Fruit fly (Drosophila melanogaster) whole organism, prepupa: Measurements from ENCODE around the gene CG18810.

Experiments used
- CG11294 ChIP-seq: fragments of 200-800 bp; sonication (Bioruptor generic); IDR thresholded peaks from 2 replicates; pipeline ENCODE4 v1.3.6; 2022; ENCODE audit warnings: missing biosample characterization, missing genetic modification characterization
- CG11762 ChIP-seq: fragments of 200-800 bp; sonication (Bioruptor generic); optimal IDR thresholded peaks from 3 replicates; lab custom pipeline; 2016; ENCODE audit warnings: missing biosample characterization, missing genetic modification characterization; ENCODE audit not compliant: insufficient read depth
- CG11902 ChIP-seq: fragments of 200-800 bp; sonication (Bioruptor generic); optimal IDR thresholded peaks from 3 replicates; lab custom pipeline; 2016; ENCODE audit warnings: missing biosample characterization, missing genetic modification characterization
- CG15336 ChIP-seq: fragments of 200-800 bp; sonication (Bioruptor generic); IDR thresholded peaks from 2 replicates; pipeline ENCODE4 v1.3.6; 2022; ENCODE audit warnings: missing biosample characterization, missing genetic modification characterization
- CG3032 ChIP-seq: fragments of 200-800 bp; optimal IDR thresholded peaks from 2 replicates; lab custom pipeline; 2019; ENCODE audit warnings: missing biosample characterization, mild to moderate bottlenecking, missing genetic modification characterization, moderate library complexity
- CG31627 ChIP-seq: fragments of 200-800 bp; sonication (Bioruptor generic); optimal IDR thresholded peaks from 3 replicates; lab custom pipeline; 2016; ENCODE audit warnings: missing biosample characterization, missing genetic modification characterization
- CG4318 ChIP-seq: fragments of 200-800 bp; sonication (Bioruptor generic); optimal IDR thresholded peaks from 3 replicates; lab custom pipeline; 2017; ENCODE audit warnings: missing biosample characterization, mild to moderate bottlenecking, missing genetic modification characterization
- CG6163 ChIP-seq: fragments of 200-800 bp; sonication (Bioruptor generic); IDR thresholded peaks from 3 replicates; pipeline ENCODE4 v1.3.6; 2022; ENCODE audit warnings: missing biosample characterization, missing genetic modification characterization
- CG6276 ChIP-seq: fragments of 200-800 bp; sonication (Bioruptor generic); optimal IDR thresholded peaks from 2 replicates; lab custom pipeline; 2017; ENCODE audit warnings: missing biosample characterization, mild to moderate bottlenecking, missing genetic modification characterization
- CG6792 ChIP-seq: fragments of 200-800 bp; sonication (Bioruptor generic); optimal IDR thresholded peaks from 3 replicates; lab custom pipeline; 2016; ENCODE audit warnings: missing biosample characterization, missing genetic modification characterization
- CG6808 ChIP-seq: fragments of 200-800 bp; sonication (Bioruptor generic); optimal IDR thresholded peaks from 3 replicates; lab custom pipeline; 2017; ENCODE audit warnings: missing biosample characterization, missing genetic modification characterization, mild to moderate bottlenecking, moderate library complexity, missing genetic modification reagents
- CG7368 ChIP-seq: fragments of 200-800 bp; sonication (Bioruptor generic); optimal IDR thresholded peaks from 3 replicates; lab custom pipeline; 2016; ENCODE audit warnings: missing biosample characterization, missing genetic modification characterization
- CG8119 ChIP-seq: fragments of 200-800 bp; sonication (Bioruptor generic); IDR thresholded peaks from 3 replicates; pipeline ENCODE4 v1.3.6; 2022; ENCODE audit warnings: missing biosample characterization, missing genetic modification characterization
- CG9139 ChIP-seq: fragments of 200-800 bp; sonication (Bioruptor generic); optimal IDR thresholded peaks from 3 replicates; lab custom pipeline; 2017; ENCODE audit warnings: missing biosample characterization, mild to moderate bottlenecking, missing genetic modification characterization
- Eip75B ChIP-seq: fragments of 200-800 bp; sonication (Bioruptor generic); optimal IDR thresholded peaks from 3 replicates; lab custom pipeline; 2016; ENCODE audit warnings: missing biosample characterization, missing genetic modification characterization
- Gug ChIP-seq: fragments of 200-800 bp; sonication (Bioruptor generic); IDR thresholded peaks from 2 replicates; pipeline ENCODE4 v1.3.6; 2022; ENCODE audit warnings: missing biosample characterization, missing genetic modification characterization
- Hr39 ChIP-seq: fragments of 200-800 bp; sonication (Bioruptor generic); optimal IDR thresholded peaks from 2 replicates; lab custom pipeline; 2016; ENCODE audit warnings: missing biosample characterization, missing genetic modification characterization
- Lpt ChIP-seq: fragments of 200-800 bp; sonication (Bioruptor generic); optimal IDR thresholded peaks from 3 replicates; lab custom pipeline; 2016; ENCODE audit warnings: missing biosample characterization, missing genetic modification characterization
- Met ChIP-seq: fragments of 200-800 bp; sonication (Bioruptor generic); optimal IDR thresholded peaks from 3 replicates; lab custom pipeline; 2016; ENCODE audit warnings: missing biosample characterization, missing genetic modification characterization
- OdsH ChIP-seq: fragments of 200-800 bp; sonication (Bioruptor generic); optimal IDR thresholded peaks from 3 replicates; lab custom pipeline; 2016; ENCODE audit warnings: missing biosample characterization, missing genetic modification characterization
- Smox ChIP-seq: fragments of 200-800 bp; sonication (Bioruptor generic); optimal IDR thresholded peaks from 3 replicates; lab custom pipeline; 2016; ENCODE audit warnings: missing biosample characterization, missing genetic modification characterization
- Sox15 ChIP-seq: fragments of 200-800 bp; sonication (Bioruptor generic); optimal IDR thresholded peaks from 3 replicates; lab custom pipeline; 2016; ENCODE audit warnings: missing biosample characterization, missing genetic modification characterization
- cyc ChIP-seq: fragments of 200-800 bp; sonication (Bioruptor generic); optimal IDR thresholded peaks from 3 replicates; lab custom pipeline; 2016; ENCODE audit warnings: missing biosample characterization, missing genetic modification characterization
- eg ChIP-seq: fragments of 200-800 bp; sonication (Bioruptor generic); IDR thresholded peaks from 3 replicates; pipeline ENCODE4 v1.3.6; 2022; ENCODE audit warnings: missing biosample characterization, missing genetic modification characterization
- esn ChIP-seq: fragments of 200-800 bp; sonication (Bioruptor generic); optimal IDR thresholded peaks from 2 replicates; lab custom pipeline; 2016; ENCODE audit warnings: missing biosample characterization, mild to moderate bottlenecking, missing genetic modification characterization, moderate library complexity
- fd85E ChIP-seq: fragments of 200-800 bp; sonication (Bioruptor generic); optimal IDR thresholded peaks from 3 replicates; lab custom pipeline; 2016; ENCODE audit warnings: missing biosample characterization, missing genetic modification characterization
- lz ChIP-seq: fragments of 200-800 bp; sonication (Bioruptor generic); optimal IDR thresholded peaks from 3 replicates; lab custom pipeline; 2016; ENCODE audit warnings: missing biosample characterization, missing genetic modification characterization
- spab ChIP-seq: fragments of 200-800 bp; sonication (Bioruptor generic); optimal IDR thresholded peaks from 2 replicates; lab custom pipeline; 2017; ENCODE audit warnings: missing biosample characterization, mild to moderate bottlenecking, missing genetic modification characterization, missing genetic modification reagents
- svp ChIP-seq: fragments of 200-800 bp; sonication (Bioruptor generic); peaks from one replicate; lab custom pipeline; 2016; ENCODE audit warnings: missing biosample characterization, missing genetic modification characterization
- vri ChIP-seq: fragments of 200-800 bp; sonication (Bioruptor generic); optimal IDR thresholded peaks from 3 replicates; lab custom pipeline; 2016; ENCODE audit warnings: missing biosample characterization, mild to moderate bottlenecking, missing genetic modification characterization

CG18810 gene

DNA sequence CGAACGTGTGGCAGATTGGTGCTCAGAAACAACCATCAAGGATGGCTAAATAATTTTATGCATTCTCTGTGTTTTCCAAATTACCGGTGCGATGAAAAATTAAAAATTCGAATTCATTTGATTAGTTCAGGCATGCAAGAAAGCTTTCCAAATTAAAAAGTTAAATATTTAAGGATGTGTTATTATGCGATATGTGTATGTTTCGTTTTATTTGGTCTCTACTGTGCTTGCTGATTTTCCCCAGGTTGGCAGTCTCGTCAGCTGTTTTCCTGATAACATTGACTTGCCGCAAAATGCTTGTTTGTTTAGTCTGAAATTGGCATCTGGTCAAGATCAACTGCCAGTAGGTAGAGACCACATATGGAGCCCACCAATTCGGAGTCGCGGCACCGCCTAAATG is 1.2 kb downstream of the CG18810 start, which contains the start of gene CG2611 (continued):
- TF ChIP-seq CG7368 = no peak
- no peak for TF ChIP-seq CG4318
- no peak for TF ChIP-seq Met (GFP tag; lab: Kevin White, UChicago)
- no peak for TF ChIP-seq Eip75B
- TF ChIP-seq fd85E (GFP tag; lab: Kevin White, UChicago) = no peak
- TF ChIP-seq CG9139 = no peak
- peak; percentile 62 for TF ChIP-seq Hr39 (GFP tag; lab: Kevin White, UChicago)
- no peak for TF ChIP-seq CG6808 (GFP tag; lab: Kevin White, UChicago)
- TF ChIP-seq CG6792 (GFP tag; lab: Kevin White, UChicago) = no peak
- no peak for TF ChIP-seq spab
- peak; percentile 60 for TF ChIP-seq lz (GFP tag; lab: Kevin White, UChicago)

DNA sequence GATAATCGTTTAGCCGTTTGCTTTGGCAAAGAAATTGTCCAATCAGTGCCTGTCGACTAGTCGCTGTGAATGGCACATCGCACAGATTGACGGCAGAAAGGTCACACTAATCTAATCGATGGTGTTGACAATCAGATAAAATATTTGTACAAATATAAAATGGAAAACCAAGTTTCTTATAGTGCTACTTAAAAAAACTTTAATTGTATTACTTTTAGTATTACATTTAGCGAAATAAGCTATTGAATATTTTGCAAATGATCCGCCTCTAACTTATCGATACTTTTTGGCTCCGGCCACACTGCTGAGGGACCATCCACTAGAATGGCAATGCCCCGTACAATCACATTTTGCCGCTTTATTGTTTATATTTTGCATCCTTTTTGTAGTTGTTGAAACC is 7.4 kb downstream of the CG18810 start, which contains the start of the genes brun and CG2614:
TSS of gene brun (minus strand) at position 69 of the 400 bp plus-strand sequence.
TSS of gene CG2614 (plus strand) at position 317 of the 400 bp plus-strand sequence.
- TF ChIP-seq CG11762 (GFP tag; lab: Kevin White, UChicago) = peak; percentile 26
- peak; percentile 49 for TF ChIP-seq Sox15 (GFP tag; lab: Kevin White, UChicago)
- no peak for TF ChIP-seq OdsH (GFP tag; lab: Kevin White, UChicago)
- TF ChIP-seq CG6163 (GFP tag; lab: Robert Waterston, UW) = peak; percentile 44; the same call in 1 of the 3 replicates
- peak; percentile 32; the same call in 1 of the 2 replicates for TF ChIP-seq Gug (GFP tag; lab: Robert Waterston, UW)
- peak; percentile 65 for TF ChIP-seq cyc (GFP tag; lab: Kevin White, UChicago)
- peak; percentile 76 for TF ChIP-seq lz (GFP tag; lab: Kevin White, UChicago)
- peak; percentile 31; the same call in 1 of the 2 replicates for TF ChIP-seq CG11294 (GFP tag; lab: Robert Waterston, UW)
- TF ChIP-seq CG31627 (GFP tag; lab: Kevin White, UChicago) = peak; percentile 77
- peak; percentile 19 for TF ChIP-seq Lpt
- TF ChIP-seq eg = 0 out of 3 replicates have a peak, but pooled peaks have one; percentile 36
- TF ChIP-seq CG3032 (tag; lab: Kevin White, UChicago) = peak; percentile 52
- peak; percentile 35 for TF ChIP-seq CG11902 (GFP tag; lab: Kevin White, UChicago)
- no peak for TF ChIP-seq Eip75B
- no peak for TF ChIP-seq CG6792 (GFP tag; lab: Kevin White, UChicago)
- TF ChIP-seq svp (GFP tag; lab: Kevin White, UChicago) = no peak
- no peak for TF ChIP-seq CG6808 (GFP tag; lab: Kevin White, UChicago)
- peak; percentile 67 for TF ChIP-seq esn (GFP tag; lab: Kevin White, UChicago)
- peak; percentile 43; the same call in 1 of the 2 replicates for TF ChIP-seq CG15336
- TF ChIP-seq Hr39 (GFP tag; lab: Kevin White, UChicago) = peak; percentile 79
- no peak for TF ChIP-seq Smox (GFP tag; lab: Kevin White, UChicago)

DNA sequence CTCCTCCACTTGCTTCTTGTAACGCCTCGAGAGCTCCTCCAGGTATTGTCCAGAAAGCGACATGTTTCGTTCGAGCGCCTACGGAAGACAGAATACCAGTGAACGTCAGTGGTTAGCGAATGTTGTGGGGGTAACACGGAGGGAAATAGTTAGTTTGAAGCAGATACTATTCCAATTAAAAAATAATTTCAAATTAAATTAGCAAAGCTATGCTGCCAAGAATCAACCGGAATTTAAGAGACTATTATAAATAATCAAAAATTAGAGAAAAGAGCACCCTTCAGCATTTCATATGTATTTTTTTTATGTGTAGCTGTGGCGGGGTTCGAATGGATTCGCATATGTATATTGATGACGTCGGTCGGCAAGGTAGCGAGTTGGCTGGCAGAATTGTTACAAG is 12.4 kb downstream of the CG18810 start:
- TF ChIP-seq CG11762 (GFP tag; lab: Kevin White, UChicago) = no peak
- TF ChIP-seq CG6163 (GFP tag; lab: Robert Waterston, UW) = 0 out of 3 replicates have a peak, but pooled peaks have one; percentile 59
- no peak for TF ChIP-seq eg
- TF ChIP-seq CG31627 (GFP tag; lab: Kevin White, UChicago) = no peak
- TF ChIP-seq CG15336 = peak; percentile 39; the same call in 1 of the 2 replicates

DNA sequence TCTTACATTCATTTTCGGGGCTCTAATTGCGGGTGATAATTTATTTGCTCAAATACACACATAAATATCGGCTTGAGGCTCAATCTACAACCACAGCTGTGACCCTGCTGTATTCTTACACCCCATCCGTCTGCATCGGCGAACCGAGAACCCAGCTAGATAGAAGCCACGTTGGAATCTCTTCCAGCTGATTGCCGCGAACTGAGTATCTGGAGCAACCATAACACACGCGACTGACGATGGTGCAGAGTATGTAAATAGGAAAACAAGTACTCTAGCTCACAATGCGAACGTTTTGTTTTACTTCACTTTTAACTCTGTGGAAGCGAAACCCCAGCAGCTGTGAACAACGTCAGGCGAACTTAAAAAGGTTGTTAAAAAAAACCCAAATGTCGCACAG is 15.7 kb downstream of the CG18810 start:
- TF ChIP-seq svp (GFP tag; lab: Kevin White, UChicago) (peak; percentile 90), vri (no peak)
- TF ChIP-seq, all 60 proteins: peak for 1

DNA sequence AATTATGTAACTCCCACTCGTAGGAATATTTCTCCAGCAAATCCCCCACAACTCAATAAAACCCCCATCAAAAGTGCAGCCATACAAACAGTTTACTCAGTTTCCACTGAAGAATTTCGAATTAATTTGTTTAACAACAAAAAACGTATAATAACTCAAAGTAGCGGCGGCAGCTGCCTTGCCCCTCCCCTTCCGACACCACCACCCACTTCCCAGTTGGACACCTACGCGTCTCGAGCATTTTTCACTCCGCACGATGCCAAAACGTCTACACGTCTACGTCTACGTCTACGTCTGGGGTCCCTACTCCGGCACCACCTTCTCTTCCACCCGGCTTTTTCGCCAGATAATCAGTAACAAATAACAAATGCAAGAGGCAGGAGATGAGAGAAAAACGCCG is 22.5 kb downstream of the CG18810 start:
- TF ChIP-seq Sox15 (GFP tag; lab: Kevin White, UChicago) = no peak
- TF ChIP-seq CG6276 (GFP tag; lab: Kevin White, UChicago) = peak; percentile 25
- TF ChIP-seq CG8119 (GFP tag; lab: Robert Waterston, UW) = peak; percentile 26; the same call in 1 of the 3 replicates
- 0 out of 3 replicates have a peak, but pooled peaks have one; percentile 26 for TF ChIP-seq eg
